Fruit fly (Drosophila melanogaster): ENCODE measurements around the gene Ucp4A.
A peak's percentile ranks its signal among the peaks of the same experiment; 100 is the strongest.

Ucp4A gene

DNA sequence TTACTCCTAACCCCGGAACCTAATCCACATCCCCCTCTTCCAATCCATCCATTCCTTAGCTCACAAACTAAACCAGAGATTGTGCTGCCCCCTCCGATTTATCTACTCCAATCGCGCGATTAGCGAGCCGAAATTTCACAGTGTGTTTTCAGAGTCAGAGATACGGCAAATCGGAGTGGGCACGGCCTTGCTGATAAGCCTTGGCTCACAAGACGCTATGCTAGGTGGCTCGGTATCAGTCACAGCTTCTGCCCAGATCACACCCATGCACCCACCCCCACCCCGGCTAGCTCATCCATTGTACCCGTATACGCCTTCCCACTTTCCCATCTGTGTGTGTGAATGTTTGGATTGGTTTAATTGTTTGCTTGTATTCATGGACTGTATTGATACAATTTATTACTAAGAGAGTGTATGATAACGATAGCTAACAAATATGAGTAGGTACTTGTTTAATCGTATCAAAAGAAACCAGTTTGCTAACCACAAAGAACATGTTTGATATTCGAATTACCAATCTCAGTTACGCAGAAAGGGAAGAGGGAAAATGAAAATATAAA is 1.2 kb downstream of the Ucp4A start:
- TF ChIP-seq CG4496 (GFP tag; IDR thresholded peaks at IDR 0.05) (no peak), CG8159 (tag; optimal IDR thresholded peaks at IDR 0.05) (no peak), Pif1A (GFP tag; optimal IDR thresholded peaks at IDR 0.05) (no peak), CG12605 (GFP tag; IDR thresholded peaks at IDR 0.05) (no peak), gl (tag; optimal IDR thresholded peaks at IDR 0.05) (no peak), EcR (GFP tag; optimal IDR thresholded peaks at IDR 0.05) (no peak), Ets98B (GFP tag; IDR thresholded peaks at IDR 0.05) (no peak), fd96Ca (GFP tag; IDR thresholded peaks at IDR 0.05) (no peak), CG8301 (tag; optimal IDR thresholded peaks at IDR 0.05) (no peak)

DNA sequence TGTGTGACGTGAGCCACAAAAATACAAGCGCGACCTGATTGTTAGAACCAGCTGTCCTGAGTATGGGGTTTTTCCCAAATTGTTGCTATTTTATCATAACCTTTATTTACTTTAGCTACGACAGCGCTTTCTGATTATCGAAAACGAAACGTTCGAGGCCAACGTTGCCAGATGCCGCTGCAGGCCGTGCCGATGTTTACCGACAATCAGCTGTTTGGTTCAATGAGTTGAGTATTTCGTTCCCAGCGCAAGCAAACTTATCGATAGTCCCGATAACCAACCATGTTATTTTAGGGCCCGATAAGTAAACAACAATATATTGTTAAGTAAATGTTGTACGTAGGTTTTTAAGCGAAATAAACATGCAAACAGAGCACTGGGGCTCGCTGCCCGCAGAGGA is 5.4 kb downstream of the Ucp4A start, which contains the start of the genes CG15814 and Spt7:
CG15814 (minus strand) TSS at position 164 of the 400 bp plus-strand sequence.
Spt7 (plus strand) TSS at position 282 of the 400 bp plus-strand sequence.
- TF ChIP-seq Pif1A (GFP tag; optimal IDR thresholded peaks at IDR 0.05) (no peak), CG15710 (tag; optimal IDR thresholded peaks at IDR 0.05) (no peak), gl (tag; optimal IDR thresholded peaks at IDR 0.05) (no peak), CG34367 (tag; optimal IDR thresholded peaks at IDR 0.05) (no peak), Pif1B (GFP tag; optimal IDR thresholded peaks at IDR 0.05) (no peak), CG17806 (tag; optimal IDR thresholded peaks at IDR 0.05) (no peak), fd96Ca (GFP tag; IDR thresholded peaks at IDR 0.05) (peak; percentile 20; the same call in 1 of the 3 replicates), EcR (GFP tag; optimal IDR thresholded peaks at IDR 0.05) (peak; percentile 7), D1 (tag; optimal IDR thresholded peaks at IDR 0.05) (no peak), CG4496 (GFP tag; IDR thresholded peaks at IDR 0.05) (peak; percentile 28; the same call in 1 of the 3 replicates), CG12605 (GFP tag; IDR thresholded peaks at IDR 0.05) (no peak), CG9948 (tag; optimal IDR thresholded peaks at IDR 0.05) (no peak), Snoo (tag; optimal IDR thresholded peaks at IDR 0.05) (peak; percentile 21), CG32121 (GFP tag; IDR thresholded peaks at IDR 0.05) (no peak), Ets98B (GFP tag; IDR thresholded peaks at IDR 0.05) (no peak)

DNA sequence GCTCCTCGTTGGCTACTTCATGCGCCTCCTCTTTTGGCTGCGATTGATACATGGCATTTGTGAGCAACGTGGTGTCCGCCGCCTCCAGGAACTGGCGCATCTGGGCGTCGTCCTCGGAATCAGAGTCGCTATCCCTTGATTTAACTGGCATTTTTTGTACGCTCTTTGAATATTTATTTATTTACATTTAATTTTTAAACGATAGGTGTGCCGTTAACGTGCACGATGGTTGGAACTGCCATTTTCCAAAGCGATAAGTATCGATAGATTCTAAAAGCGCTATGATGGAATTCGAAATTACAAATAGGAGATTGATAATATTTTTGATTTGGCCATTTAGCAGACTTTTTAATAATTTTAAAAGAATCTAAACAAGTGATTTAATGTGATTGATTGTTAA is 7.7 kb downstream of the Ucp4A start, which contains the start of gene CG32554:
CG32554 (minus strand) TSS at position 229 of the 400 bp plus-strand sequence.
- TF ChIP-seq CG14655 (GFP tag; optimal IDR thresholded peaks at IDR 0.05) (no peak), CG12605 (GFP tag; IDR thresholded peaks at IDR 0.05) (no peak), EcR (GFP tag; optimal IDR thresholded peaks at IDR 0.05) (no peak), Snoo (tag; optimal IDR thresholded peaks at IDR 0.05) (no peak), CG17806 (tag; optimal IDR thresholded peaks at IDR 0.05) (no peak), rn (GFP tag; IDR thresholded peaks at IDR 0.05) (no peak), Pif1B (GFP tag; optimal IDR thresholded peaks at IDR 0.05) (no peak), CG10348 (GFP tag; IDR thresholded peaks at IDR 0.05) (no peak), Pif1A (GFP tag; optimal IDR thresholded peaks at IDR 0.05) (no peak), CG32121 (GFP tag; IDR thresholded peaks at IDR 0.05) (no peak), CG8159 (tag; optimal IDR thresholded peaks at IDR 0.05) (no peak), D1 (tag; optimal IDR thresholded peaks at IDR 0.05) (no peak), CG13204 (GFP tag; optimal IDR thresholded peaks at IDR 0.05) (no peak)

DNA sequence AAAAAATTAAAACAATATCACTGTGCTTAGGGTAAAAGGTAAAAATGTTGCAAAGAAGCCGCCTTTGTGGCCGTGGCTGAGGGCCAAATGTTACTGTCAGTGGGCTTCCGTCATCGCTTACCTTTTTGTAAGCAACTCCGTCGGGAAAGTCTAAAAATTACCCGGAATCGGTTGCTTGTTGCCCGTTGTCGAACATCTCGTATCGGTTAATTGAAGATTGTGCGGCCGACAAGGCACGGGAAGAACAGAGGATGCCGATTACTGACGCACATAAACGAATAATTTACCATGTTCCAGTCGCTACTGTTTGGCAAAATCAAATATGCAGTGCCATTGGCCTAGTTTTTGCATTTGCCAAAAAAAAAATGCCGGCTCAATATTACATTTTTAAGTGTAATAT is 11.3 kb downstream of the Ucp4A start, which contains the start of gene Mco4:
Mco4 (minus strand) TSS at position 101 of the 400 bp plus-strand sequence.
- TF ChIP-seq Ets98B (GFP tag; IDR thresholded peaks at IDR 0.05), result no peak
- no peak for TF ChIP-seq CG34367 (tag; optimal IDR thresholded peaks at IDR 0.05)

DNA sequence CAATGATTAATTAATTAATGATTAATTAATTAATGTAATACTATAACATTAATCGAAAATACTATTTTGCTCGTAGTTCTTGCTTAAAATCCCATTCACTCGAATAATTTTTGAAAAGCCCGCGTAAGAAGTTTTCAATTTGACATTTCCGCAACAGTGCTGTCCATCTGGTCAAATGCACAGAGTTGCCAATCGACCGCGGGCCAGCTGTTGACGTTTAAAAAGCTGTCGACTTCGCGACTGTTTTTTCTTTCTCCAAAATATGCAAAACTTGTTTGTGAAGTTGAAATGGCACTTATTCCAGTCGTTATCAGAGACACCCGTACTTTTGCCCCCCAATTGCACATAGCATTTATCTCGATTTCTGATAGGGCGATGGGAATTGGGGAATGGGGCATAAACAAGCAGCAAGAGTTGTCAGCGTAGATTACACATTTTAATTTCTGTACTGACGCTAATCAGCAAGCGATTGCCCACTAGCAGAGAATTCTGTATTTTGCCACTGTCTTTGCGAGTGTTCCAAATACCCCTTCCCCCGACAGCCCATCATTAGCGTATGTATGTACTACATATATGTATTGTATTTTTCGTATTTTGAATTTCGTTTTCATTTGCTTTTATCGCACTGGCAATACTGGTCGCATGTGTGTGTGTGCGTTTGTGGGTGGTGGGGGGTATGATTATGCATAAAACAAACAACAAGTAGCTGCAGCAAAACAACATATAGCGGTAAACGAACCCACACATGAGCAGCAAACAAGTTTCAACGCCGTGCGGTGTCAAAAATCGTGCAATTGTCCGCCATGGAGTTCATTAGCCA is 11.9 kb downstream of the Ucp4A start, which contains the start of gene Srx:
Srx (plus strand) TSS at position 517 of the 820 bp plus-strand sequence.
- TF ChIP-seq CG14655 (GFP tag; optimal IDR thresholded peaks at IDR 0.05) (no peak), CG13204 (GFP tag; optimal IDR thresholded peaks at IDR 0.05) (no peak), CG8159 (tag; optimal IDR thresholded peaks at IDR 0.05) (peak; percentile 20), CG12605 (GFP tag; IDR thresholded peaks at IDR 0.05) (no peak), CG32121 (GFP tag; IDR thresholded peaks at IDR 0.05) (peak; percentile 35; the same call in 1 of the 2 replicates), CG15710 (tag; optimal IDR thresholded peaks at IDR 0.05) (peak; percentile 23), Pif1A (GFP tag; optimal IDR thresholded peaks at IDR 0.05) (no peak), fd96Ca (GFP tag; IDR thresholded peaks at IDR 0.05) (peak; percentile 36; the same call in 1 of the 3 replicates), CG10348 (GFP tag; IDR thresholded peaks at IDR 0.05) (no peak), rn (GFP tag; IDR thresholded peaks at IDR 0.05) (no peak), CG4496 (GFP tag; IDR thresholded peaks at IDR 0.05) (peak; percentile 65; the same call in 1 of the 3 replicates), D1 (tag; optimal IDR thresholded peaks at IDR 0.05) (no peak), CG8301 (tag; optimal IDR thresholded peaks at IDR 0.05) (no peak), gl (tag; optimal IDR thresholded peaks at IDR 0.05) (no peak), Snoo (tag; optimal IDR thresholded peaks at IDR 0.05) (no peak), CG9948 (tag; optimal IDR thresholded peaks at IDR 0.05) (peak; percentile 1), CG34367 (tag; optimal IDR thresholded peaks at IDR 0.05) (peak; percentile 1), CG17806 (tag; optimal IDR thresholded peaks at IDR 0.05) (no peak), Pif1B (GFP tag; optimal IDR thresholded peaks at IDR 0.05) (no peak), EcR (GFP tag; optimal IDR thresholded peaks at IDR 0.05) (peak; percentile 56), Ets98B (GFP tag; IDR thresholded peaks at IDR 0.05) (peak; percentile 37; the same call in 1 of the 2 replicates)

DNA sequence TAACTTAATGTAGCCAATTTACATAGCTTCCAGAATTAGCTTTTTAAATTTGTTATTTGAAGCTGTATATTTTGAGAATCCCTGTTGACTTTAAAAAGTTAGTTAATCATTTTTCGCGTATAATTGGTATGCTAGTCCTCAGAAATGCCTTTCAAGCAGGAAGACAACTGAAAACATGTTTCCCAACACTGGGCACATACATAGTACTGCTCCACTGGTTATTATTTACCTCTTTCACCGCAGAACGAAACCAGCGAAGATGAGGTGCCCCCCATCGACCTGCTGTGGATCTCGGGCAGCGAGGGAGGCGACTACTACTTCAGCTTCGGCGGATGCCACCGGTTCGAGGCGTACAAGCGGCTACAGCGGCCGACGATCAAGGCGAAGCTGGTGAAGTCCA is 13.1 kb downstream of the Ucp4A start:
- TF ChIP-seq CG32121 (GFP tag; IDR thresholded peaks at IDR 0.05) (no peak), CG34367 (tag; optimal IDR thresholded peaks at IDR 0.05) (no peak), CG17806 (tag; optimal IDR thresholded peaks at IDR 0.05) (no peak), Pif1B (GFP tag; optimal IDR thresholded peaks at IDR 0.05) (no peak), CG14655 (GFP tag; optimal IDR thresholded peaks at IDR 0.05) (no peak), rn (GFP tag; IDR thresholded peaks at IDR 0.05) (no peak), Ets98B (GFP tag; IDR thresholded peaks at IDR 0.05) (no peak), Pif1A (GFP tag; optimal IDR thresholded peaks at IDR 0.05) (no peak), CG10348 (GFP tag; IDR thresholded peaks at IDR 0.05) (no peak), D1 (tag; optimal IDR thresholded peaks at IDR 0.05) (no peak), CG9948 (tag; optimal IDR thresholded peaks at IDR 0.05) (no peak), CG15710 (tag; optimal IDR thresholded peaks at IDR 0.05) (no peak), gl (tag; optimal IDR thresholded peaks at IDR 0.05) (no peak)
